Worm (Caenorhabditis elegans) whole organism, midembryonic: ENCODE data around the gene T09B9.1.

Experiments
- T22C8.4 ChIP-seq: fragments of 200-800 bp; sonication (Bioruptor generic); IDR thresholded peaks from 2 replicates; pipeline ENCODE4 v1.3.6; 2022; ENCODE audit warnings: missing genetic modification characterization, missing compliant biosample characterization
- cog-1 ChIP-seq: sonication (generic microtip); optimal IDR thresholded peaks from 2 replicates; lab custom pipeline; 2016; ENCODE audit warnings: missing genetic modification characterization, missing compliant biosample characterization
- flt-1 ChIP-seq: fragments of 200-800 bp; sonication (Bioruptor generic); IDR thresholded peaks from 2 replicates; pipeline ENCODE4 v1.3.6; 2022; ENCODE audit warnings: missing genetic modification characterization, missing compliant biosample characterization
- klf-2 ChIP-seq: fragments of 200-800 bp; sonication (Bioruptor generic); conservative IDR thresholded peaks from 2 replicates; pipeline ENCODE4 v1.3.6; 2022; ENCODE audit warnings: missing genetic modification reagents, missing genetic modification characterization, missing compliant biosample characterization
- med-1 ChIP-seq: sonication (generic microtip); optimal IDR thresholded peaks from 2 replicates; lab custom pipeline; 2017; ENCODE audit warnings: missing genetic modification characterization, mild to moderate bottlenecking, missing compliant biosample characterization, antibody characterized with exemption, missing genetic modification reagents; ENCODE audit not compliant: insufficient read depth
- ref-1 ChIP-seq: fragments of 200-800 bp; sonication (Bioruptor generic); conservative IDR thresholded peaks from 2 replicates; pipeline ENCODE4 v1.3.6; 2022; ENCODE audit warnings: missing genetic modification reagents, missing genetic modification characterization, missing compliant biosample characterization
- tab-1 ChIP-seq: fragments of 200-800 bp; sonication (Bioruptor generic); IDR thresholded peaks from 2 replicates; pipeline ENCODE4 v1.3.6; 2022; ENCODE audit warnings: missing genetic modification characterization, missing compliant biosample characterization
- ztf-23 ChIP-seq: fragments of 200-800 bp; sonication (Bioruptor generic); IDR thresholded peaks from 2 replicates; pipeline ENCODE4 v1.3.6; 2022; ENCODE audit warnings: missing genetic modification reagents, missing genetic modification characterization, missing compliant biosample characterization
- ztf-29 ChIP-seq: fragments of 200-800 bp; sonication (Bioruptor generic); IDR thresholded peaks from 2 replicates; pipeline ENCODE4 v1.3.6; 2022; ENCODE audit warnings: missing genetic modification reagents, missing genetic modification characterization, missing compliant biosample characterization

DNA sequence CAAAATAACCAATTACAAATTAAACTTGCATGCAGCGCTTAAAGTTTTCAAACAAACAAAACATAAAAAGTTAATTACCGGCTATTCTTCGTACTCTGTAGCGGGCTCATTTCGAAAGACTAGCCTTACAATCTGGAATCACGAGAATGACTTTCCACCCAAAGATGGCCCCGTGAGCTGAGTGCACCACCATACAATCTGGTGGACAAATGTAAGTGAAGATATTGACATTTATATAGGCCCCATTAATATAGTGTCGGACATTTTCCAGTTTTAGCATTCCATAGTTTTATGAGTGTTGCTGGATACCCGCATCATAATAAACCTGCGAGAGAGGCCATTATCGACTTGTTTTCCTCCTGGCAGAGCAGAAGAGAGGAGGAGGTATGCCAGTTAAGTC lies 2.5 kb upstream of the T09B9.1 start:
- TF ChIP-seq med-1 (GFP tag; lab: Kevin White, UChicago) (no peak), klf-2 (GFP tag; lab: Robert Waterston, UW) (no peak), T22C8.4 (no peak), flt-1 (no peak), cog-1 (no peak), ztf-23 (GFP tag; lab: Robert Waterston, UW) (no peak), ztf-29 (GFP tag; lab: Robert Waterston, UW) (no peak), tab-1 (GFP tag; lab: Robert Waterston, UW) (no peak), ref-1 (GFP tag; lab: Robert Waterston, UW) (no peak)
